Fruit fly (Drosophila melanogaster) whole organism, prepupa: ENCODE measurements around the gene trol.

Experiments used
- CG15336 ChIP-seq: fragments of 200-800 bp; sonication (Bioruptor generic); IDR thresholded peaks from 2 replicates; pipeline ENCODE4 v1.3.6; 2022; ENCODE audit warnings: missing biosample characterization, missing genetic modification characterization
- CG3032 ChIP-seq: fragments of 200-800 bp; optimal IDR thresholded peaks from 2 replicates; lab custom pipeline; 2019; ENCODE audit warnings: missing biosample characterization, mild to moderate bottlenecking, missing genetic modification characterization, moderate library complexity
- CG31627 ChIP-seq: fragments of 200-800 bp; sonication (Bioruptor generic); optimal IDR thresholded peaks from 3 replicates; lab custom pipeline; 2016; ENCODE audit warnings: missing biosample characterization, missing genetic modification characterization
- CG32006 ChIP-seq: fragments of 200-800 bp; sonication (Bioruptor generic); optimal IDR thresholded peaks from 3 replicates; lab custom pipeline; 2017; ENCODE audit warnings: missing biosample characterization, mild to moderate bottlenecking, missing genetic modification characterization
- CG34406 ChIP-seq: fragments of 200-800 bp; sonication (Bioruptor generic); optimal IDR thresholded peaks from 3 replicates; lab custom pipeline; 2016; ENCODE audit warnings: missing biosample characterization, missing genetic modification characterization
- CG6163 ChIP-seq: fragments of 200-800 bp; sonication (Bioruptor generic); IDR thresholded peaks from 3 replicates; pipeline ENCODE4 v1.3.6; 2022; ENCODE audit warnings: missing biosample characterization, missing genetic modification characterization
- CG6792 ChIP-seq: fragments of 200-800 bp; sonication (Bioruptor generic); optimal IDR thresholded peaks from 3 replicates; lab custom pipeline; 2016; ENCODE audit warnings: missing biosample characterization, missing genetic modification characterization
- CG6808 ChIP-seq: fragments of 200-800 bp; sonication (Bioruptor generic); optimal IDR thresholded peaks from 3 replicates; lab custom pipeline; 2017; ENCODE audit warnings: missing biosample characterization, missing genetic modification characterization, mild to moderate bottlenecking, moderate library complexity, missing genetic modification reagents
- CG7368 ChIP-seq: fragments of 200-800 bp; sonication (Bioruptor generic); optimal IDR thresholded peaks from 3 replicates; lab custom pipeline; 2016; ENCODE audit warnings: missing biosample characterization, missing genetic modification characterization
- CG8119 ChIP-seq: fragments of 200-800 bp; sonication (Bioruptor generic); IDR thresholded peaks from 3 replicates; pipeline ENCODE4 v1.3.6; 2022; ENCODE audit warnings: missing biosample characterization, missing genetic modification characterization
- CG8319 ChIP-seq: fragments of 200-800 bp; sonication (Bioruptor generic); optimal IDR thresholded peaks from 3 replicates; lab custom pipeline; 2016; ENCODE audit warnings: missing biosample characterization, missing genetic modification characterization
- CG9139 ChIP-seq: fragments of 200-800 bp; sonication (Bioruptor generic); optimal IDR thresholded peaks from 3 replicates; lab custom pipeline; 2017; ENCODE audit warnings: missing biosample characterization, mild to moderate bottlenecking, missing genetic modification characterization
- Eip78C ChIP-seq: fragments of 200-800 bp; sonication (Bioruptor generic); peaks from one replicate; lab custom pipeline; 2016; ENCODE audit warnings: missing biosample characterization, missing genetic modification characterization
- Ets96B ChIP-seq: fragments of 200-800 bp; optimal IDR thresholded peaks from 2 replicates; lab custom pipeline; 2019; ENCODE audit warnings: missing biosample characterization, mild to moderate bottlenecking, missing genetic modification characterization, moderate library complexity
- Gug ChIP-seq: fragments of 200-800 bp; sonication (Bioruptor generic); IDR thresholded peaks from 2 replicates; pipeline ENCODE4 v1.3.6; 2022; ENCODE audit warnings: missing biosample characterization, missing genetic modification characterization
- Hr38 ChIP-seq: sonication (Bioruptor generic); optimal IDR thresholded peaks from 2 replicates; lab custom pipeline; 2016; ENCODE audit warnings: missing biosample characterization, missing genetic modification characterization
- Hr4 ChIP-seq: fragments of 200-800 bp; sonication (Bioruptor generic); optimal IDR thresholded peaks from 3 replicates; lab custom pipeline; 2016; ENCODE audit warnings: missing biosample characterization, missing genetic modification characterization
- Lpt ChIP-seq: fragments of 200-800 bp; sonication (Bioruptor generic); optimal IDR thresholded peaks from 3 replicates; lab custom pipeline; 2016; ENCODE audit warnings: missing biosample characterization, missing genetic modification characterization
- Smox ChIP-seq: fragments of 200-800 bp; sonication (Bioruptor generic); optimal IDR thresholded peaks from 3 replicates; lab custom pipeline; 2016; ENCODE audit warnings: missing biosample characterization, missing genetic modification characterization
- Sox14 ChIP-seq: fragments of 200-800 bp; sonication (Bioruptor generic); optimal IDR thresholded peaks from 3 replicates; lab custom pipeline; 2016; ENCODE audit warnings: missing biosample characterization, missing genetic modification characterization
- Sox15 ChIP-seq: fragments of 200-800 bp; sonication (Bioruptor generic); optimal IDR thresholded peaks from 3 replicates; lab custom pipeline; 2016; ENCODE audit warnings: missing biosample characterization, missing genetic modification characterization
- dsx ChIP-seq: fragments of 200-800 bp; optimal IDR thresholded peaks from 3 replicates; lab custom pipeline; 2019; ENCODE audit warnings: missing biosample characterization, mild to moderate bottlenecking, missing genetic modification characterization, moderate library complexity; ENCODE audit not compliant: poor library complexity, severe bottlenecking
- eg ChIP-seq: fragments of 200-800 bp; sonication (Bioruptor generic); IDR thresholded peaks from 3 replicates; pipeline ENCODE4 v1.3.6; 2022; ENCODE audit warnings: missing biosample characterization, missing genetic modification characterization
- fkh ChIP-seq: fragments of 200-800 bp; sonication (Bioruptor generic); optimal IDR thresholded peaks from 3 replicates; lab custom pipeline; 2017; ENCODE audit warnings: missing biosample characterization, mild to moderate bottlenecking, missing genetic modification characterization, moderate library complexity
- net ChIP-seq: fragments of 200-800 bp; sonication (Bioruptor generic); optimal IDR thresholded peaks from 3 replicates; lab custom pipeline; 2016; ENCODE audit warnings: missing biosample characterization, missing genetic modification characterization
- spab ChIP-seq: fragments of 200-800 bp; sonication (Bioruptor generic); optimal IDR thresholded peaks from 2 replicates; lab custom pipeline; 2017; ENCODE audit warnings: missing biosample characterization, mild to moderate bottlenecking, missing genetic modification characterization, missing genetic modification reagents
- svp ChIP-seq: fragments of 200-800 bp; sonication (Bioruptor generic); peaks from one replicate; lab custom pipeline; 2016; ENCODE audit warnings: missing biosample characterization, missing genetic modification characterization

The trol gene

dm6 chrX:2462919-2463544 is 82.2 kb downstream of the trol start:
- TF ChIP-seq Eip78C (GFP tag; lab: Kevin White, UChicago) (peak; percentile 60), CG8119 (no peak), Gug (GFP tag; lab: Robert Waterston, UW) (no peak), Ets96B (tag; lab: Kevin White, UChicago) (peak; percentile 4), CG34406 (no peak), dsx (GFP tag; lab: Kevin White, UChicago) (peak; percentile 34)

dm6 chrX:2461421-2462393 is 83.5 kb downstream of the trol start:
- TF ChIP-seq fkh (peak; percentile 81), CG32006 (GFP tag; lab: Kevin White, UChicago) (no peak)

dm6 chrX:2459843-2460242 is 85.4 kb downstream of the trol start:
- no peak for TF ChIP-seq CG7368 (GFP tag; lab: Kevin White, UChicago)
- TF ChIP-seq Ets96B (tag; lab: Kevin White, UChicago): no peak
- TF ChIP-seq CG15336 (GFP tag; lab: Robert Waterston, UW): 0 out of 2 replicates have a peak, but pooled peaks have one; percentile 11
- no peak for TF ChIP-seq Smox (GFP tag; lab: Kevin White, UChicago)
- no peak for TF ChIP-seq CG6808 (GFP tag; lab: Kevin White, UChicago)
- peak; percentile 53 for TF ChIP-seq Eip78C (GFP tag; lab: Kevin White, UChicago)
- TF ChIP-seq Lpt (GFP tag; lab: Kevin White, UChicago): no peak
- TF ChIP-seq Hr4 (GFP tag; lab: Kevin White, UChicago): peak; percentile 5
- TF ChIP-seq CG3032 (tag; lab: Kevin White, UChicago): no peak
- 0 out of 3 replicates have a peak, but pooled peaks have one; percentile 3 for TF ChIP-seq eg (GFP tag; lab: Robert Waterston, UW)
- TF ChIP-seq Hr38 (GFP tag; lab: Kevin White, UChicago): no peak
- TF ChIP-seq Sox14 (GFP tag; lab: Kevin White, UChicago): no peak
- TF ChIP-seq CG31627: no peak
- no peak for TF ChIP-seq svp

- TF ChIP-seq net (GFP tag; lab: Kevin White, UChicago) (no peak), CG15336 (GFP tag; lab: Robert Waterston, UW) (0 out of 2 replicates have a peak, but pooled peaks have one; percentile 28), eg (GFP tag; lab: Robert Waterston, UW) (peak; percentile 51; the same call in 1 of the 3 replicates), Eip78C (GFP tag; lab: Kevin White, UChicago) (peak; percentile 23), CG6808 (GFP tag; lab: Kevin White, UChicago) (no peak), CG6792 (GFP tag; lab: Kevin White, UChicago) (no peak), Sox15 (GFP tag; lab: Kevin White, UChicago) (no peak), Smox (GFP tag; lab: Kevin White, UChicago) (no peak), CG8119 (no peak), CG7368 (GFP tag; lab: Kevin White, UChicago) (no peak), CG32006 (GFP tag; lab: Kevin White, UChicago) (peak; percentile 5), Hr4 (GFP tag; lab: Kevin White, UChicago) (peak; percentile 36), spab (GFP tag; lab: Kevin White, UChicago) (no peak), CG8319 (GFP tag; lab: Kevin White, UChicago) (no peak), CG9139 (GFP tag; lab: Kevin White, UChicago) (no peak), CG6163 (GFP tag; lab: Robert Waterston, UW) (0 out of 3 replicates have a peak, but pooled peaks have one; percentile 41)
Measured at dm6 chrX:2457863-2458458, 87.3 kb downstream of the trol start.
